Worm (Caenorhabditis elegans) whole organism, L1 larva: ENCODE data around the gene nspb-9.

Source experiments
- ceh-82 ChIP-seq, 3 experiments: fragments of 150-350 bp in 1 of 3; sonication (generic microtip) in 2 of 3; optimal IDR thresholded peaks; 2 replicates each; lab custom pipeline; 2014 to 2017; ENCODE audit warnings: missing biosample characterization in 3 of 3, missing genetic modification characterization in 3 of 3
- dsc-1 ChIP-seq: sonication (generic microtip); optimal IDR thresholded peaks from 2 replicates; lab custom pipeline; 2016; ENCODE audit warnings: mild to moderate bottlenecking, missing genetic modification characterization, missing compliant biosample characterization
- lin-39 ChIP-seq: fragments of 150-350 bp; optimal IDR thresholded peaks from 2 replicates; lab custom pipeline; 2014; ENCODE audit warnings: missing biosample characterization, missing genetic modification reagents, missing genetic modification characterization
- mep-1 ChIP-seq: fragments of 150-350 bp; optimal IDR thresholded peaks from 2 replicates; lab custom pipeline; 2014; ENCODE audit warnings: missing biosample characterization, missing genetic modification characterization
- nhr-11 ChIP-seq: fragments of 150-350 bp; optimal IDR thresholded peaks from 2 replicates; lab custom pipeline; 2014; ENCODE audit warnings: missing biosample characterization, missing genetic modification characterization
- nhr-237 ChIP-seq: fragments of 150-350 bp; optimal IDR thresholded peaks from 2 replicates; lab custom pipeline; 2014; ENCODE audit warnings: missing biosample characterization, missing genetic modification characterization
- nhr-76 ChIP-seq: sonication (generic microtip); optimal IDR thresholded peaks from 2 replicates; lab custom pipeline; 2017; ENCODE audit warnings: missing biosample characterization, missing genetic modification characterization
- pqm-1 ChIP-seq: sonication (generic microtip); optimal IDR thresholded peaks from 3 replicates; lab custom pipeline; 2017; ENCODE audit warnings: missing biosample characterization, missing genetic modification characterization
- sup-37 ChIP-seq: fragments of 200-800 bp; sonication (Bioruptor generic); optimal IDR thresholded peaks from 2 replicates; lab custom pipeline; 2018; ENCODE audit warnings: mild to moderate bottlenecking, missing genetic modification characterization, missing compliant biosample characterization

DNA sequence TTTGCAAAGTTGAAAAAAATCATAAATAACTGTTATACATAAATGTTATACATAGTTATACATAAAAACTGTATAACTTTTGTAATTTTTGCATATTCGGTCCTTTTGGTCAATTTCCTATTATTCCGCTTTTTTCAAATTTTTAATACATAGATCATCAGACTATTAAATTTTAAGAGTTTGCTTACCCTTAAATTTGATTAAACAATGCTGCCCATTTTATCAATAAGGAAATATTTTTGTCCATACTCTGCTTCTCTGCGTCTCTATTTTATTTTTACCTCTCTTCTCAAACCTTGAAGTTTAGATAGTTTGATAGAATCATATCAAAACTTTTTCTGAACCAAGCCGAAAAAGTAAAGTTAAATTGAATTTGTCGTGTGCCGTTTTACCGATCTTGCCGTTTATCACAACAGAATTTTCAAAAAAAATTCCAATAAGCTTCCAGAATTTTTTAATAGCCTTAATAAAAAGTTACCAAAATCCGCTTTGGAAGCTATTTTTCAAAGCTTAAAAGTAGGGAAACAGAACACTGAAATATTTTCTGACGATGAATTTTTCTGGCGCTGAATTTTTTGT is 18.7 kb downstream of the nspb-9 start:
- TF ChIP-seq sup-37, result no peak
- TF ChIP-seq nhr-237 (tag; lab: Kevin White, UChicago), result no peak
- no peak for TF ChIP-seq nhr-76 (tag; lab: Kevin White, UChicago)
- peak; percentile 6 for TF ChIP-seq mep-1 (tag; lab: Kevin White, UChicago)
- no peak for TF ChIP-seq nhr-11 (tag; lab: Kevin White, UChicago)
- no peak for TF ChIP-seq pqm-1 (tag; lab: Kevin White, UChicago)
- TF ChIP-seq lin-39 (tag; lab: Kevin White, UChicago), result no peak
- no peak for TF ChIP-seq ceh-82 (tag; optimal IDR thresholded peaks at IDR 0.05; lab: Kevin White, UChicago)
- TF ChIP-seq dsc-1 (tag; lab: Kevin White, UChicago), result no peak
